Fruit fly (Drosophila melanogaster): Measurements from ENCODE around the gene Gr93c.

dm6 chr3R:21841474-21842376 is 3.3 kb downstream of the Gr93c start:
- TF ChIP-seq en (GFP tag; optimal IDR thresholded peaks at IDR 0.05), result no peak
- TF ChIP-seq CG8359 (GFP tag; optimal IDR thresholded peaks at IDR 0.05; ENCODE audit: borderline replicate concordance), result no peak
- no peak for TF ChIP-seq sc (optimal IDR thresholded peaks at IDR 0.05)
- TF ChIP-seq sc (GFP tag; optimal IDR thresholded peaks at IDR 0.05), result no peak
- TF ChIP-seq prd (optimal IDR thresholded peaks at IDR 0.05), result no peak
- no peak for TF ChIP-seq prd (GFP tag; IDR thresholded peaks at IDR 0.05)
- TF ChIP-seq Hr51 (GFP tag; optimal IDR thresholded peaks at IDR 0.05), result no peak
- TF ChIP-seq Mrtf (GFP tag; IDR thresholded peaks at IDR 0.05), result no peak
- TF ChIP-seq CG10654 (GFP tag; optimal IDR thresholded peaks at IDR 0.05), result no peak
- no peak for TF ChIP-seq CG13775 (GFP tag; optimal IDR thresholded peaks at IDR 0.05)
- TF ChIP-seq CG13123 (GFP tag; optimal IDR thresholded peaks at IDR 0.05), result no peak
- TF ChIP-seq CG1832 (GFP tag; optimal IDR thresholded peaks at IDR 0.05), result no peak
- TF ChIP-seq TFAM (GFP tag; optimal IDR thresholded peaks at IDR 0.05), result no peak
- TF ChIP-seq CG18619 (GFP tag; optimal IDR thresholded peaks at IDR 0.05), result no peak
- TF ChIP-seq CG14014 (GFP tag; IDR thresholded peaks at IDR 0.05), result no peak
- TF ChIP-seq gem (tag; optimal IDR thresholded peaks at IDR 0.05), result peak; percentile 14

Data from whole organism, embryonic.